Fruit fly (Drosophila melanogaster) whole organism, embryonic: ENCODE measurements around the gene CG8135.

ENCODE experiments used
- Adf1 ChIP-seq: fragments of 200-800 bp; sonication (Bioruptor generic); IDR thresholded peaks from 2 replicates; pipeline ENCODE4 v1.3.6; 2022; ENCODE audit warnings: missing biosample characterization, missing genetic modification characterization
- Atf3 ChIP-seq: fragments of 200-800 bp; sonication (Bioruptor generic); optimal IDR thresholded peaks from 3 replicates; lab custom pipeline; 2016; ENCODE audit warnings: missing biosample characterization, missing genetic modification characterization
- Blimp-1 ChIP-seq: fragments of 200-800 bp; sonication (Bioruptor generic); optimal IDR thresholded peaks from 3 replicates; lab custom pipeline; 2018; ENCODE audit warnings: missing biosample characterization, missing genetic modification characterization, mild to moderate bottlenecking, moderate library complexity, missing genetic modification reagents
- CG12219 ChIP-seq: fragments of 200-800 bp; sonication (Bioruptor generic); optimal IDR thresholded peaks from 3 replicates; lab custom pipeline; 2018; ENCODE audit warnings: missing biosample characterization, mild to moderate bottlenecking, missing genetic modification characterization
- CG1233 ChIP-seq: fragments of 200-800 bp; sonication (Bioruptor generic); optimal IDR thresholded peaks from 4 replicates; lab custom pipeline; 2018; ENCODE audit warnings: missing biosample characterization, mild to moderate bottlenecking, missing genetic modification characterization
- CG13296 ChIP-seq: fragments of 200-800 bp; sonication (Bioruptor generic); optimal IDR thresholded peaks from 3 replicates; lab custom pipeline; 2018; ENCODE audit warnings: missing biosample characterization, mild to moderate bottlenecking, missing genetic modification characterization
- CG15479 ChIP-seq: fragments of 200-800 bp; sonication (Bioruptor generic); optimal IDR thresholded peaks from 3 replicates; lab custom pipeline; 2019; ENCODE audit warnings: missing biosample characterization, mild to moderate bottlenecking, missing genetic modification characterization, moderate library complexity
- CG15514 ChIP-seq: fragments of 200-800 bp; sonication (Bioruptor generic); optimal IDR thresholded peaks from 3 replicates; lab custom pipeline; 2017; ENCODE audit warnings: missing biosample characterization, missing genetic modification characterization, mild to moderate bottlenecking, moderate library complexity, missing genetic modification reagents
- CG16779 ChIP-seq: fragments of 200-800 bp; sonication (Bioruptor generic); IDR thresholded peaks from 2 replicates; pipeline ENCODE4 v1.3.6; 2022; ENCODE audit warnings: missing biosample characterization, missing genetic modification characterization
- CG17385 ChIP-seq: fragments of 200-800 bp; sonication (Bioruptor generic); optimal IDR thresholded peaks from 3 replicates; lab custom pipeline; 2018; ENCODE audit warnings: missing biosample characterization, mild to moderate bottlenecking, missing genetic modification characterization
- CG17829 ChIP-seq: fragments of 200-800 bp; optimal IDR thresholded peaks from 2 replicates; lab custom pipeline; 2019; ENCODE audit warnings: missing biosample characterization, mild to moderate bottlenecking, missing genetic modification characterization, moderate library complexity
- CG18599 ChIP-seq: fragments of 200-800 bp; sonication (Bioruptor generic); optimal IDR thresholded peaks from 3 replicates; lab custom pipeline; 2017; ENCODE audit warnings: missing biosample characterization, missing genetic modification characterization, mild to moderate bottlenecking, moderate library complexity, missing genetic modification reagents
- CG2889 ChIP-seq: fragments of 200-800 bp; sonication (Bioruptor generic); IDR thresholded peaks from 3 replicates; pipeline ENCODE4 v1.3.6; 2022; ENCODE audit warnings: missing biosample characterization, missing genetic modification characterization
- CG32772 ChIP-seq: fragments of 200-800 bp; sonication (Bioruptor generic); IDR thresholded peaks from 2 replicates; pipeline ENCODE4 v1.3.6; 2022; ENCODE audit warnings: missing biosample characterization, missing genetic modification characterization
- CG6854 ChIP-seq: fragments of 200-800 bp; sonication (Bioruptor generic); optimal IDR thresholded peaks from 3 replicates; lab custom pipeline; 2017; ENCODE audit warnings: missing biosample characterization, mild to moderate bottlenecking, missing genetic modification characterization
- CG7556 ChIP-seq: fragments of 200-800 bp; sonication (Bioruptor generic); optimal IDR thresholded peaks from 2 replicates; lab custom pipeline; 2017; ENCODE audit warnings: missing biosample characterization, mild to moderate bottlenecking, missing genetic modification characterization
- Eip74EF ChIP-seq, 2 experiments: fragments of 200-800 bp in 1 of 2; fragments of >200 bp in 1 of 2; sonication (Bioruptor generic) in 1 of 2; optimal IDR thresholded peaks; 2 replicates each; lab custom pipeline; 2017 to 2019; ENCODE audit warnings: missing biosample characterization in 2 of 2, missing genetic modification characterization in 2 of 2, mild to moderate bottlenecking in 1 of 2, moderate library complexity in 1 of 2
- Mrtf ChIP-seq: fragments of 200-800 bp; sonication (Bioruptor generic); IDR thresholded peaks from 3 replicates; pipeline ENCODE4 v1.3.6; 2022; ENCODE audit warnings: missing biosample characterization, missing genetic modification characterization
- Myb ChIP-seq: fragments of 200-800 bp; sonication (Bioruptor generic); optimal IDR thresholded peaks from 2 replicates; lab custom pipeline; 2016; ENCODE audit warnings: missing biosample characterization, missing genetic modification characterization
- Pdp1 ChIP-seq, 2 experiments: fragments of 200-800 bp; sonication (Bioruptor generic); optimal IDR thresholded peaks; 3 replicates each; lab custom pipeline; 2016; ENCODE audit warnings: missing biosample characterization in 2 of 2, missing genetic modification characterization in 2 of 2, mild to moderate bottlenecking in 1 of 2, moderate library complexity in 1 of 2
- Trl ChIP-seq, 3 experiments: fragments of >200 bp in 2 of 3; fragments of 200-800 bp in 1 of 3; sonication (Bioruptor generic) in 1 of 3; optimal IDR thresholded peaks; 2 replicates in 1 of 3; 3 replicates in 2 of 3; lab custom pipeline; 2016 to 2017; ENCODE audit warnings: missing biosample characterization in 1 of 3, missing genetic modification characterization in 1 of 3
- Vsx1 ChIP-seq: fragments of 200-800 bp; sonication (Bioruptor generic); optimal IDR thresholded peaks from 2 replicates; lab custom pipeline; 2017; ENCODE audit warnings: missing biosample characterization, mild to moderate bottlenecking, missing genetic modification characterization, missing genetic modification reagents
- cg ChIP-seq: fragments of 200-800 bp; sonication (Bioruptor generic); optimal IDR thresholded peaks from 3 replicates; lab custom pipeline; 2019; ENCODE audit warnings: missing biosample characterization, mild to moderate bottlenecking, missing genetic modification characterization, moderate library complexity
- eyg ChIP-seq: fragments of 200-800 bp; sonication (Bioruptor generic); optimal IDR thresholded peaks from 3 replicates; lab custom pipeline; 2016; ENCODE audit warnings: missing biosample characterization, missing genetic modification characterization
- fd64A ChIP-seq: fragments of 200-800 bp; sonication (Bioruptor generic); optimal IDR thresholded peaks from 3 replicates; lab custom pipeline; 2018; ENCODE audit warnings: missing biosample characterization, mild to moderate bottlenecking, missing genetic modification characterization
- gro ChIP-seq: fragments of 200-800 bp; sonication (Bioruptor generic); optimal IDR thresholded peaks from 2 replicates; lab custom pipeline; 2016; ENCODE audit warnings: missing biosample characterization, missing genetic modification characterization
- insv ChIP-seq, 2 experiments: fragments of 200-800 bp; sonication (Bioruptor generic); optimal IDR thresholded peaks; 3 replicates each; lab custom pipeline; 2016 to 2018; ENCODE audit warnings: missing biosample characterization in 2 of 2, missing genetic modification characterization in 2 of 2
- kni ChIP-seq: fragments of 200-800 bp; sonication (Bioruptor generic); optimal IDR thresholded peaks from 3 replicates; lab custom pipeline; 2017; ENCODE audit warnings: mild to moderate bottlenecking, missing biosample characterization, missing genetic modification reagents, missing genetic modification characterization
- lab ChIP-seq: fragments of 200-800 bp; sonication (Bioruptor generic); optimal IDR thresholded peaks from 3 replicates; lab custom pipeline; 2017; ENCODE audit warnings: missing biosample characterization, missing genetic modification characterization, mild to moderate bottlenecking, moderate library complexity, missing genetic modification reagents
- lbe ChIP-seq: fragments of 200-800 bp; sonication (Bioruptor generic); optimal IDR thresholded peaks from 2 replicates; lab custom pipeline; 2016; ENCODE audit warnings: missing biosample characterization, mild to moderate bottlenecking, missing genetic modification characterization
- lov ChIP-seq, 2 experiments: fragments of 200-800 bp in 1 of 2; fragments of >200 bp in 1 of 2; sonication (Bioruptor generic) in 1 of 2; IDR thresholded peaks in 1 of 2; optimal IDR thresholded peaks in 1 of 2; 2 replicates in 1 of 2; 3 replicates in 1 of 2; pipeline versions ENCODE4 v1.3.6 to Lab custom; 2017 to 2022; ENCODE audit warnings: missing biosample characterization in 1 of 2, missing genetic modification characterization in 1 of 2
- nom ChIP-seq: fragments of 200-800 bp; sonication (Bioruptor generic); optimal IDR thresholded peaks from 2 replicates; lab custom pipeline; 2017; ENCODE audit warnings: missing biosample characterization, missing genetic modification characterization, mild to moderate bottlenecking, moderate library complexity, missing genetic modification reagents
- pros ChIP-seq: fragments of 200-800 bp; sonication (Bioruptor generic); optimal IDR thresholded peaks from 3 replicates; lab custom pipeline; 2019; ENCODE audit warnings: missing biosample characterization, mild to moderate bottlenecking, missing genetic modification characterization, moderate library complexity
- psq ChIP-seq: fragments of 200-800 bp; sonication (Bioruptor generic); optimal IDR thresholded peaks from 2 replicates; lab custom pipeline; 2017; ENCODE audit warnings: missing biosample characterization, missing genetic modification characterization
- scrt ChIP-seq: fragments of 200-800 bp; sonication (Bioruptor generic); optimal IDR thresholded peaks from 2 replicates; lab custom pipeline; 2018; ENCODE audit warnings: missing biosample characterization, mild to moderate bottlenecking, missing genetic modification characterization, moderate library complexity
- sqz ChIP-seq: fragments of 200-800 bp; sonication (Bioruptor generic); optimal IDR thresholded peaks from 3 replicates; lab custom pipeline; 2018; ENCODE audit warnings: missing biosample characterization, mild to moderate bottlenecking, missing genetic modification characterization
- stc ChIP-seq: fragments of 200-800 bp; sonication (Bioruptor generic); IDR thresholded peaks from 2 replicates; pipeline ENCODE4 v1.3.6; 2022; ENCODE audit warnings: missing biosample characterization, missing genetic modification characterization
- tap ChIP-seq: fragments of 200-800 bp; optimal IDR thresholded peaks from 3 replicates; lab custom pipeline; 2019; ENCODE audit warnings: missing biosample characterization, mild to moderate bottlenecking, missing genetic modification characterization, moderate library complexity
- tll ChIP-seq, 2 experiments: fragments of 200-800 bp in 1 of 2; fragments of >200 bp in 1 of 2; sonication (Bioruptor generic) in 1 of 2; optimal IDR thresholded peaks; 2 replicates each; lab custom pipeline; 2017 to 2019; ENCODE audit warnings: missing biosample characterization in 2 of 2, missing genetic modification characterization in 2 of 2, mild to moderate bottlenecking in 1 of 2, moderate library complexity in 1 of 2
- unpg ChIP-seq: fragments of 200-800 bp; sonication (Bioruptor generic); optimal IDR thresholded peaks from 3 replicates; lab custom pipeline; 2018; ENCODE audit warnings: missing biosample characterization, mild to moderate bottlenecking, missing genetic modification characterization, moderate library complexity
- wek ChIP-seq: fragments of 200-800 bp; sonication (Bioruptor generic); optimal IDR thresholded peaks from 3 replicates; lab custom pipeline; 2018; ENCODE audit warnings: missing biosample characterization, mild to moderate bottlenecking, missing genetic modification characterization, moderate library complexity
- zen ChIP-seq: fragments of 200-800 bp; sonication (Bioruptor generic); optimal IDR thresholded peaks from 3 replicates; lab custom pipeline; 2018; ENCODE audit warnings: missing biosample characterization, mild to moderate bottlenecking, missing genetic modification characterization, moderate library complexity

The CG8135 gene

DNA sequence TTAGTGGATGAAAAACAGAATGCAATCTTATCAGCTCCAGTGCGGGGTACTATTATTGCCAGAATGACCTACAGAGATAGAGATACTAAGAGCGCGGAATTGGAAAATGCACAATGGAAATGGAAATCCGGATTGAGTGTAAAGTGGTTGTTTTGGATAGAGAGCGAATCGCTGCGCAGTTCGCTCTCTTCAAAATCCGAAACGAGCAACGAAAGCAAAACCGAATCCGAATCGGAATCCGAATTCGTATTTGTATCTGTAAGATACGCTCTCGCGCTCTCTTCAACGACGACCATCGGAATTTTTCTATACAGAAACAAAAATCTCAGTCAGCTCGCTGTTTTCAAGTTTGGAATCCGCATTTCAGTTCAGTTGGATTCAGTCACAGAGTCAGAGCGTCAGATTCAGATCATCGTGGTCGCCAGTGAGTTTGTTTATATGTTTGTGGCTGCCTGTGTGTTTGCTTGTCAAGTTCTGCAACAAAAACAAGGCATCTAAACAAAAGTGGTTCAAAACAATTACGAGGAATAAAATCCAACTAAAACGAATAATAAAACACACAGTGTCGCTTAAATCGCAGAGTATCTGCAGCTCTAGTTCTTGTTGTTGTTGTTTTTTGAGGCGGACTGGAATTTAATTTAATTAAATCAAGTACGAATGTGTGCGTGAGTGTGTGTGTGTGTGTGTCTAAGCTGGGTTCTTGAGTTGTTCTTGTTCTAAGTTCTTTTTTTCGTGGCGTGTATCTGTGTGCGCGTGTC is 13.6 kb downstream of the CG8135 start, which contains the start of gene ps (continued):
- TF ChIP-seq kni (GFP tag; lab: Kevin White, UChicago) (peak; percentile 91), CG13296 (GFP tag; lab: Kevin White, UChicago) (peak; percentile 50), wek (GFP tag; lab: Kevin White, UChicago) (peak; percentile 3), CG17385 (GFP tag; lab: Kevin White, UChicago) (peak; percentile 40), lbe (GFP tag; lab: Kevin White, UChicago) (peak; percentile 7), unpg (GFP tag; lab: Kevin White, UChicago) (peak; percentile 16), CG16779 (GFP tag; lab: Robert Waterston, UW) (no peak), lov (optimal IDR thresholded peaks at IDR 0.05; lab: Kevin White, UChicago) (no peak), lov (GFP tag; IDR thresholded peaks at IDR 0.05; lab: Robert Waterston, UW) (no peak), nom (GFP tag; lab: Kevin White, UChicago) (peak; percentile 50), CG6854 (GFP tag; lab: Kevin White, UChicago) (peak; percentile 49), cg (GFP tag; lab: Kevin White, UChicago) (peak; percentile 83), tll (GFP tag; optimal IDR thresholded peaks at IDR 0.05; lab: Kevin White, UChicago) (no peak), CG15479 (GFP tag; lab: Kevin White, UChicago) (peak; percentile 73), pros (peak; percentile 15), Atf3 (GFP tag; lab: Kevin White, UChicago) (no peak), CG1233 (GFP tag; lab: Kevin White, UChicago) (peak; percentile 23)

dm6 chr3R:9418373-9419299 is 14.5 kb downstream of the CG8135 start:
- TF ChIP-seq Myb: no peak
- peak; percentile 85 for TF ChIP-seq CG17385 (GFP tag; lab: Kevin White, UChicago)
- no peak for TF ChIP-seq gro (GFP tag; lab: Kevin White, UChicago)
- TF ChIP-seq Trl (optimal IDR thresholded peaks at IDR 0.05; lab: Kevin White, UChicago): peak; percentile 1 to 77
- no peak for TF ChIP-seq Trl (GFP tag; optimal IDR thresholded peaks at IDR 0.05; lab: Kevin White, UChicago)
- no peak for TF ChIP-seq CG17829 (tag; lab: Kevin White, UChicago)
- TF ChIP-seq stc: no peak
- TF ChIP-seq tap (tag; lab: Kevin White, UChicago): no peak
- TF ChIP-seq CG18599 (GFP tag; lab: Kevin White, UChicago): peak; percentile 43
- TF ChIP-seq psq (GFP tag; lab: Kevin White, UChicago): peak; percentile 38
- TF ChIP-seq Eip74EF (GFP tag; optimal IDR thresholded peaks at IDR 0.05; lab: Kevin White, UChicago): peak in 1 of 2 experiments; percentile 58
- TF ChIP-seq CG15514 (GFP tag; lab: Kevin White, UChicago): peak; percentile 7
- TF ChIP-seq CG2889 (GFP tag; lab: Robert Waterston, UW): no peak
- peak; percentile 7 for TF ChIP-seq kni (GFP tag; lab: Kevin White, UChicago)
- no peak for TF ChIP-seq Mrtf (GFP tag; lab: Robert Waterston, UW)
- TF ChIP-seq fd64A (GFP tag; lab: Kevin White, UChicago): peak; percentile 10
- peak; percentile 5 for TF ChIP-seq CG7556 (GFP tag; lab: Kevin White, UChicago)
- peak; percentile 3 for TF ChIP-seq eyg
- TF ChIP-seq Blimp-1: peak; percentile 8
- no peak for TF ChIP-seq lab
- TF ChIP-seq scrt (GFP tag; lab: Kevin White, UChicago): peak; percentile 4
- TF ChIP-seq CG15479 (GFP tag; lab: Kevin White, UChicago): peak; percentile 73
- TF ChIP-seq CG32772 (GFP tag; lab: Robert Waterston, UW): no peak
- peak in 1 of 2 experiments; percentile 98 for TF ChIP-seq Pdp1 (GFP tag; optimal IDR thresholded peaks at IDR 0.05; lab: Kevin White, UChicago)
- TF ChIP-seq CG12219 (GFP tag; lab: Kevin White, UChicago): no peak
- peak; percentile 27 for TF ChIP-seq zen (tag; lab: Kevin White, UChicago)
- no peak for TF ChIP-seq Adf1 (GFP tag; lab: Robert Waterston, UW)
- peak; percentile 68 to 95 for TF ChIP-seq insv (GFP tag; optimal IDR thresholded peaks at IDR 0.05; lab: Kevin White, UChicago)
- TF ChIP-seq Vsx1: peak; percentile 19
- peak; percentile 66 for TF ChIP-seq sqz (GFP tag; lab: Kevin White, UChicago)
